Worm (Caenorhabditis elegans): ENCODE results near the gene T14B4.19.

The T14B4.19 gene

ce11 chrII:6710596-6710995, 2.1 kb downstream of the T14B4.19 start:
- TF ChIP-seq elt-3 (tag; optimal IDR thresholded peaks at IDR 0.05) (no peak), nhr-6 (tag; optimal IDR thresholded peaks at IDR 0.05) (no peak), sma-3 (GFP tag; optimal IDR thresholded peaks at IDR 0.05) (no peak), sem-4 (tag; optimal IDR thresholded peaks at IDR 0.05) (no peak), ZK546.5 (tag; optimal IDR thresholded peaks at IDR 0.05) (no peak), nhr-77 (tag; optimal IDR thresholded peaks at IDR 0.05) (no peak), ztf-1 (GFP tag; conservative IDR thresholded peaks at IDR 0.05) (no peak), ztf-4 (tag; optimal IDR thresholded peaks at IDR 0.05) (no peak), fos-1 (tag; optimal IDR thresholded peaks at IDR 0.05) (no peak)

- TF ChIP-seq nhr-21 (tag; optimal IDR thresholded peaks at IDR 0.05) (peak; percentile 20), fos-1 (tag; optimal IDR thresholded peaks at IDR 0.05) (no peak), ztf-4 (tag; optimal IDR thresholded peaks at IDR 0.05) (no peak), dmd-4 (tag; optimal IDR thresholded peaks at IDR 0.05) (no peak)
Measured at ce11 chrII:6709680-6710079, 3.1 kb downstream of the T14B4.19 start.

- TF ChIP-seq lsy-2 (tag; optimal IDR thresholded peaks at IDR 0.05): peak; percentile 24 to 54
- TF ChIP-seq elt-3 (tag; optimal IDR thresholded peaks at IDR 0.05): no peak
- TF ChIP-seq nhr-6 (tag; optimal IDR thresholded peaks at IDR 0.05): no peak
- peak; percentile 7 for TF ChIP-seq snpc-4 (tag; optimal IDR thresholded peaks at IDR 0.05)
- peak; percentile 60 for TF ChIP-seq mab-5 (tag; optimal IDR thresholded peaks at IDR 0.05)
- TF ChIP-seq C34F6.9 (tag; optimal IDR thresholded peaks at IDR 0.05): peak; percentile 81
- TF ChIP-seq lin-11 (tag; optimal IDR thresholded peaks at IDR 0.05): peak; percentile 21
- peak; percentile 72 for TF ChIP-seq unc-55 (GFP tag; optimal IDR thresholded peaks at IDR 0.05)
- TF ChIP-seq crh-2 (tag; optimal IDR thresholded peaks at IDR 0.05): peak; percentile 39
- no peak for TF ChIP-seq skn-1 (tag; optimal IDR thresholded peaks at IDR 0.05)
- TF ChIP-seq sma-9 (GFP tag; optimal IDR thresholded peaks at IDR 0.05): peak; percentile 57
- no peak for TF ChIP-seq sma-9 (tag; optimal IDR thresholded peaks at IDR 0.05)
- TF ChIP-seq zag-1 (tag; optimal IDR thresholded peaks at IDR 0.05): peak; percentile 79
- peak; percentile 76 for TF ChIP-seq nhr-129 (tag; optimal IDR thresholded peaks at IDR 0.05)
- no peak for TF ChIP-seq mbf-1 (tag; optimal IDR thresholded peaks at IDR 0.05)
- TF ChIP-seq ZK546.5 (tag; optimal IDR thresholded peaks at IDR 0.05): no peak
- peak; percentile 76 for TF ChIP-seq F13H6.1 (tag; optimal IDR thresholded peaks at IDR 0.05)
Measured at ce11 chrII:6708980-6709379, 3.8 kb downstream of the T14B4.19 start.

- peak; percentile 44 for TF ChIP-seq sma-9 (GFP tag; optimal IDR thresholded peaks at IDR 0.05)
- no peak for TF ChIP-seq sma-9 (tag; optimal IDR thresholded peaks at IDR 0.05)
- peak; percentile 65 for TF ChIP-seq sem-4 (tag; optimal IDR thresholded peaks at IDR 0.05)
- TF ChIP-seq ama-1 (optimal IDR thresholded peaks at IDR 0.05): no peak
- no peak for TF ChIP-seq elt-1 (tag; optimal IDR thresholded peaks at IDR 0.05)
- peak; percentile 37 for TF ChIP-seq Y55F3AM.14 (GFP tag; optimal IDR thresholded peaks at IDR 0.05)
- TF ChIP-seq F13H6.1 (tag; optimal IDR thresholded peaks at IDR 0.05): peak; percentile 77
- no peak for TF ChIP-seq sma-3 (GFP tag; optimal IDR thresholded peaks at IDR 0.05)
- TF ChIP-seq unc-39 (tag; optimal IDR thresholded peaks at IDR 0.05): no peak
- no peak for TF ChIP-seq blmp-1 (tag; optimal IDR thresholded peaks at IDR 0.05; ENCODE audit: insufficient read depth)
- peak; percentile 20 for TF ChIP-seq unc-62 (GFP tag; optimal IDR thresholded peaks at IDR 0.05)
- TF ChIP-seq lsy-2 (tag; optimal IDR thresholded peaks at IDR 0.05): peak in 1 of 2 experiments; percentile 55
- no peak for TF ChIP-seq nhr-11 (tag; optimal IDR thresholded peaks at IDR 0.05)
- no peak for TF ChIP-seq alr-1 (tag; optimal IDR thresholded peaks at IDR 0.05)
- TF ChIP-seq ceh-82 (tag; optimal IDR thresholded peaks at IDR 0.05): no peak
- TF ChIP-seq nhr-129 (tag; optimal IDR thresholded peaks at IDR 0.05): peak; percentile 39
- no peak for TF ChIP-seq mbf-1 (tag; optimal IDR thresholded peaks at IDR 0.05)
- TF ChIP-seq lin-13 (GFP tag; optimal IDR thresholded peaks at IDR 0.05): peak; percentile 43
- TF ChIP-seq lin-39 (tag; optimal IDR thresholded peaks at IDR 0.05): peak; percentile 86
- peak; percentile 20 for TF ChIP-seq crh-2 (tag; optimal IDR thresholded peaks at IDR 0.05)
- no peak for TF ChIP-seq zag-1 (tag; optimal IDR thresholded peaks at IDR 0.05)
- TF ChIP-seq ztf-4 (tag; optimal IDR thresholded peaks at IDR 0.05): no peak
- peak; percentile 49 for TF ChIP-seq C34F6.9 (tag; optimal IDR thresholded peaks at IDR 0.05)
- TF ChIP-seq mab-5 (tag; optimal IDR thresholded peaks at IDR 0.05): peak; percentile 88
- TF ChIP-seq unc-55 (GFP tag; optimal IDR thresholded peaks at IDR 0.05): peak; percentile 55
Measured at ce11 chrII:6707496-6708260, 5.1 kb downstream of the T14B4.19 start.
